Worm (Caenorhabditis elegans): ENCODE results near the gene lmd-5.

lmd-5 gene

DNA sequence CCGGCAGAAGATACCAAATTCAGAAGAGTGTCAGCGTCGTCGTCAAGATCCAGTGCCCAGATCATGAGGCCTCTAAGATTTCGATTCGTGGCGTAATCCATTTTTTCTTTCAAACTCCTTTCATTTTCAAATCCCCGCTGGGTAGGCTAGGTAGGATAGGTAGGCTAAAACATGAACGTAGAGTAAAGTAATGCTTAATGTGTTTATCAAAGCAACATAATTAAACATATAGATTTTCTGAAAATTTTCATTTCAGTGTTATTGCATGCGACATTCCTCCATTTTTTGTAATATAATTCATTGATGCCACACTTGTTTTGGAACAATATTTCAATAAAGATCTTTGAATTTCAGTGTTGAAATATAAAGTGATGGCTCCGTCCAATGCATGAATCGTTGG is 6.0 kb downstream of the lmd-5 start, which contains the start of gene T01C4.8:
T01C4.8 (minus strand) TSS at position 101 of the 400 bp plus-strand sequence.
- TF ChIP-seq sdc-2 (tag; optimal IDR thresholded peaks at IDR 0.05) (no peak), ceh-22 (tag; optimal IDR thresholded peaks at IDR 0.05) (no peak)

DNA sequence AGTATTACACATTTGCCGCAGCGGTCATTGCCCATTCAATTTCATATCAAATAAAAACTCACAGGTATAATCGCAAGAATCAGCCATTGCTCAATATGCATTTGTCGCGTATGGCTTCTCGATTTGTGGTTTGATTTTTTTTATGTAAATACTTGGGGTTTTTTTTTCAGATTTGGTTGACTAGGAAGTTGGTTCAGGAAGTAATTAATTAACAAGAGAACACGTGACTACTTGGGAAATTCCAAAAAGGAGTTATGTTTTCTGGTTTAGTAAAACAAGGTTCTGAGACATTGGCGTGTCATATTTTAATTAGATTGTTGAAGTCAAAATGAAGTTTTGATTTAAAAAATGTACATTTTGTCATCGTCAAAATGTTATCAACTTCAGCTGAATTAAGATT is 7.5 kb downstream of the lmd-5 start, which contains the start of gene srx-36:
srx-36 (minus strand) TSS at position 101 of the 400 bp plus-strand sequence.
- no peak for TF ChIP-seq unc-3 (GFP tag; conservative IDR thresholded peaks at IDR 0.05)
- TF ChIP-seq unc-3 (tag; optimal IDR thresholded peaks at IDR 0.05) = no peak
- TF ChIP-seq sox-2 (GFP tag; IDR thresholded peaks at IDR 0.05) = no peak
- no peak for TF ChIP-seq unc-55 (GFP tag; optimal IDR thresholded peaks at IDR 0.05)
- no peak for TF ChIP-seq ets-4 (tag; optimal IDR thresholded peaks at IDR 0.05)
- TF ChIP-seq fkh-10 (GFP tag; optimal IDR thresholded peaks at IDR 0.05) = no peak
- TF ChIP-seq ref-2 (tag; optimal IDR thresholded peaks at IDR 0.05) = no peak

ce11 chrV:7132248-7132647 is 8.8 kb downstream of the lmd-5 start, which contains the start of gene sre-10:
Gene sre-10 (plus strand): TSS chrV:7132548.
- no peak for TF ChIP-seq ceh-19 (GFP tag; optimal IDR thresholded peaks at IDR 0.05)
- no peak for TF ChIP-seq pha-2 (tag; optimal IDR thresholded peaks at IDR 0.05)
- TF ChIP-seq madf-2 (tag; optimal IDR thresholded peaks at IDR 0.05) = no peak
- TF ChIP-seq mec-3 (tag; optimal IDR thresholded peaks at IDR 0.05; ENCODE audit: borderline replicate concordance) = no peak
- TF ChIP-seq pqm-1 (tag; optimal IDR thresholded peaks at IDR 0.05) = no peak
- no peak for TF ChIP-seq pat-9 (tag; optimal IDR thresholded peaks at IDR 0.05)
- TF ChIP-seq ceh-2 (tag; optimal IDR thresholded peaks at IDR 0.05) = no peak
- no peak for TF ChIP-seq hlh-6 (tag; optimal IDR thresholded peaks at IDR 0.05)
- no peak for TF ChIP-seq sox-4 (tag; optimal IDR thresholded peaks at IDR 0.05)
- no peak for TF ChIP-seq elt-2 (tag; optimal IDR thresholded peaks at IDR 0.05)
- no peak for TF ChIP-seq F13H6.1 (tag; optimal IDR thresholded peaks at IDR 0.05)
- TF ChIP-seq C08G9.2 (tag; optimal IDR thresholded peaks at IDR 0.05) = no peak

ce11 chrV:7133963-7134362 is 10.5 kb downstream of the lmd-5 start, which contains the start of gene F10D2.16:
Gene F10D2.16 (plus strand): TSS chrV:7134263.
- no peak for TF ChIP-seq sox-4 (tag; optimal IDR thresholded peaks at IDR 0.05)
- TF ChIP-seq ceh-48 (tag; optimal IDR thresholded peaks at IDR 0.05) = no peak
- TF ChIP-seq hlh-30 (tag; optimal IDR thresholded peaks at IDR 0.05; ENCODE audit: insufficient read depth) = no peak
- TF ChIP-seq pax-1 (tag; optimal IDR thresholded peaks at IDR 0.05) = no peak
- TF ChIP-seq zip-5 (tag; optimal IDR thresholded peaks at IDR 0.05) = no peak
- TF ChIP-seq tbx-7 (tag; optimal IDR thresholded peaks at IDR 0.05) = no peak
- TF ChIP-seq ceh-6 (GFP tag; optimal IDR thresholded peaks at IDR 0.05) = no peak
- no peak for TF ChIP-seq ceh-34 (tag; optimal IDR thresholded peaks at IDR 0.05)
- no peak for TF ChIP-seq madf-2 (tag; optimal IDR thresholded peaks at IDR 0.05)
- no peak for TF ChIP-seq unc-55 (GFP tag; optimal IDR thresholded peaks at IDR 0.05)
- TF ChIP-seq hlh-8 (tag; optimal IDR thresholded peaks at IDR 0.05) = no peak
- no peak for TF ChIP-seq hlh-15 (tag; optimal IDR thresholded peaks at IDR 0.05)
- no peak for TF ChIP-seq mec-3 (tag; optimal IDR thresholded peaks at IDR 0.05; ENCODE audit: borderline replicate concordance)
- TF ChIP-seq ttx-3 (tag; optimal IDR thresholded peaks at IDR 0.05) = no peak

DNA sequence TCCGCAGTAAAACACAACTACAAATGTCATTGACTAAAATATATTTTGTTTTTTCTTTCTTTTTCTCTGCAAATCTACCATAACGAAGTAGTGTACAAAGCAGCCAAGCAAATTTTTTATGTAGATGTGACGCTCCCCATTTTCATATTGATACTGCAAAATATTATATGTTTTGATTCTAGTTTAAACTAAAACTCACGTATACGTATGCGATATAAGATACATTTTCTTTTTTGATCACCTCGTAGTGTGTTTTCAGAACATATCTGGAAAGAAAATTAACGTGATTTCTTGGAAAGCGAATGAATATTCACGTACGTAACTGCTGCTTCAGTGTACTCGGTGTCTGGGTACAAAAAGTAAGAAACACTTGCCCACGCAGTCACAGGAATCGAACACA is 13.4 kb downstream of the lmd-5 start:
- no peak for TF ChIP-seq sox-4 (tag; optimal IDR thresholded peaks at IDR 0.05)
- no peak for TF ChIP-seq odd-2 (tag; optimal IDR thresholded peaks at IDR 0.05)

ce11 chrV:7138320-7138719 is 14.9 kb downstream of the lmd-5 start, which contains the start of gene str-112:
Gene str-112 (minus strand): TSS chrV:7138420.
- no peak for TF ChIP-seq hlh-30 (tag; optimal IDR thresholded peaks at IDR 0.05; ENCODE audit: insufficient read depth)
- no peak for TF ChIP-seq ceh-9 (tag; optimal IDR thresholded peaks at IDR 0.05)
- TF ChIP-seq sox-4 (tag; optimal IDR thresholded peaks at IDR 0.05) = no peak
- no peak for TF ChIP-seq pag-3 (tag; optimal IDR thresholded peaks at IDR 0.05; ENCODE audit: borderline replicate concordance)
